Worm (Caenorhabditis elegans) whole organism, L4 larva: ENCODE data around the gene F20B6.9.

ENCODE experiments used
- D1046.2 ChIP-seq: fragments of 200-800 bp; sonication (Bioruptor generic); IDR thresholded peaks from 2 replicates; pipeline ENCODE4 v1.3.6; 2022; ENCODE audit warnings: missing genetic modification characterization, missing compliant biosample characterization
- F26F4.8 ChIP-seq: fragments of 200-800 bp; sonication (Bioruptor generic); conservative IDR thresholded peaks from 2 replicates; pipeline ENCODE4 v1.3.6; 2022; ENCODE audit warnings: missing genetic modification characterization, missing compliant biosample characterization
- F37D6.2 ChIP-seq: sonication (generic microtip); optimal IDR thresholded peaks from 2 replicates; lab custom pipeline; 2016; ENCODE audit warnings: mild to moderate bottlenecking, missing genetic modification characterization, missing compliant biosample characterization
- R02D3.7 ChIP-seq: fragments of 150-350 bp; sonication (generic microtip); optimal IDR thresholded peaks from 3 replicates; lab custom pipeline; 2014; ENCODE audit warnings: missing biosample characterization, missing genetic modification characterization
- T20F7.1 ChIP-seq: fragments of 200-800 bp; sonication (Bioruptor generic); optimal IDR thresholded peaks from 2 replicates; lab custom pipeline; 2018; ENCODE audit warnings: mild to moderate bottlenecking, missing genetic modification characterization, missing compliant biosample characterization
- ZK546.5 ChIP-seq, 2 experiments: sonication (generic microtip); optimal IDR thresholded peaks; 2 replicates each; lab custom pipeline; 2017; ENCODE audit warnings: missing biosample characterization in 2 of 2, missing genetic modification characterization in 2 of 2
- aha-1 ChIP-seq: fragments of 150-350 bp; peaks from one replicate; lab custom pipeline; 2014; ENCODE audit warnings: missing biosample characterization, missing genetic modification characterization
- ama-1 ChIP-seq: fragments of 150-350 bp; optimal IDR thresholded peaks from 2 replicates; lab custom pipeline; 2014; ENCODE audit warnings: inconsistent platforms, mixed read lengths
- ceh-28 ChIP-seq: fragments of 150-350 bp; optimal IDR thresholded peaks from 2 replicates; lab custom pipeline; 2014; ENCODE audit warnings: missing biosample characterization, missing genetic modification reagents, missing genetic modification characterization
- ceh-44 ChIP-seq: fragments of 200-800 bp; sonication (Bioruptor generic); IDR thresholded peaks from 2 replicates; pipeline ENCODE4 v1.3.6; 2022; ENCODE audit warnings: missing genetic modification reagents, missing genetic modification characterization, missing compliant biosample characterization
- ceh-62 ChIP-seq: sonication (generic microtip); optimal IDR thresholded peaks from 2 replicates; lab custom pipeline; 2017; ENCODE audit warnings: missing biosample characterization, missing genetic modification characterization
- ceh-82 ChIP-seq: sonication (generic microtip); optimal IDR thresholded peaks from 2 replicates; lab custom pipeline; 2017; ENCODE audit warnings: missing biosample characterization, missing genetic modification characterization
- ces-1 ChIP-seq: fragments of 150-350 bp; sonication (generic microtip); optimal IDR thresholded peaks from 4 replicates; lab custom pipeline; 2014; ENCODE audit warnings: missing biosample characterization, missing genetic modification reagents, missing genetic modification characterization
- cey-2 ChIP-seq: sonication (generic microtip); optimal IDR thresholded peaks from 3 replicates; lab custom pipeline; 2017; ENCODE audit warnings: missing genetic modification characterization, mild to moderate bottlenecking, missing compliant biosample characterization, antibody characterized with exemption, borderline replicate concordance; ENCODE audit not compliant: insufficient read depth
- ctbp-1 ChIP-seq: fragments of 200-800 bp; sonication (Bioruptor generic); IDR thresholded peaks from 2 replicates; pipeline ENCODE4 v1.3.6; 2022; ENCODE audit warnings: missing genetic modification reagents, missing genetic modification characterization, missing compliant biosample characterization
- dmd-9 ChIP-seq: fragments of 200-800 bp; sonication (Bioruptor generic); IDR thresholded peaks from 2 replicates; pipeline ENCODE4 v1.3.6; 2022; ENCODE audit warnings: missing genetic modification reagents, missing genetic modification characterization, missing compliant biosample characterization
- dpl-1 ChIP-seq: fragments of 150-350 bp; optimal IDR thresholded peaks from 2 replicates; lab custom pipeline; 2014; ENCODE audit warnings: missing biosample characterization, missing genetic modification reagents, missing genetic modification characterization
- fkh-10 ChIP-seq: fragments of 150-350 bp; optimal IDR thresholded peaks from 2 replicates; lab custom pipeline; 2014; ENCODE audit warnings: missing biosample characterization, missing genetic modification reagents, missing genetic modification characterization
- gei-8 ChIP-seq: fragments of 200-800 bp; sonication (Bioruptor generic); optimal IDR thresholded peaks from 2 replicates; lab custom pipeline; 2018; ENCODE audit warnings: mild to moderate bottlenecking, missing genetic modification characterization, missing compliant biosample characterization
- madf-9 ChIP-seq: fragments of 200-800 bp; sonication (Bioruptor generic); conservative IDR thresholded peaks from 2 replicates; pipeline ENCODE4 v1.3.6; 2022; ENCODE audit warnings: missing genetic modification reagents, missing genetic modification characterization, missing compliant biosample characterization
- mdl-1 ChIP-seq, 2 experiments: fragments of 150-350 bp in 1 of 2; sonication (generic microtip) in 1 of 2; optimal IDR thresholded peaks; 2 replicates each; lab custom pipeline; 2014 to 2017; ENCODE audit warnings: missing biosample characterization in 2 of 2, missing genetic modification characterization in 2 of 2
- mdt-29 ChIP-seq: fragments of 200-800 bp; sonication (Bioruptor generic); IDR thresholded peaks from 2 replicates; pipeline ENCODE4 v1.3.6; 2022; ENCODE audit warnings: missing genetic modification reagents, missing genetic modification characterization, missing compliant biosample characterization
- mxl-2 ChIP-seq: fragments of 200-800 bp; sonication (Bioruptor generic); conservative IDR thresholded peaks from 2 replicates; pipeline ENCODE4 v1.3.6; 2022; ENCODE audit warnings: missing genetic modification reagents, missing genetic modification characterization, missing compliant biosample characterization
- mxl-3 ChIP-seq: fragments of 200-800 bp; sonication (Bioruptor generic); optimal IDR thresholded peaks from 2 replicates; lab custom pipeline; 2018; ENCODE audit warnings: mild to moderate bottlenecking, missing genetic modification characterization, missing compliant biosample characterization
- nhr-10 ChIP-seq: fragments of 150-350 bp; optimal IDR thresholded peaks from 2 replicates; lab custom pipeline; 2014; ENCODE audit warnings: missing biosample characterization, missing genetic modification characterization
- nhr-102 ChIP-seq: sonication (generic microtip); optimal IDR thresholded peaks from 2 replicates; lab custom pipeline; 2016; ENCODE audit warnings: mild to moderate bottlenecking, missing genetic modification characterization, moderate library complexity, missing compliant biosample characterization
- nhr-111 ChIP-seq: fragments of 200-800 bp; sonication (Bioruptor generic); optimal IDR thresholded peaks from 2 replicates; lab custom pipeline; 2018; ENCODE audit warnings: mild to moderate bottlenecking, missing genetic modification characterization, missing compliant biosample characterization
- nhr-237 ChIP-seq: sonication (generic microtip); optimal IDR thresholded peaks from 2 replicates; lab custom pipeline; 2017; ENCODE audit warnings: missing biosample characterization, missing genetic modification characterization
- nhr-28 ChIP-seq: fragments of 150-350 bp; optimal IDR thresholded peaks from 2 replicates; lab custom pipeline; 2014; ENCODE audit warnings: missing biosample characterization, missing genetic modification characterization
- nhr-42 ChIP-seq: fragments of 200-800 bp; sonication (Bioruptor generic); IDR thresholded peaks from 2 replicates; pipeline ENCODE4 v1.3.6; 2022; ENCODE audit warnings: missing genetic modification characterization, missing compliant biosample characterization
- nhr-48 ChIP-seq: sonication (generic microtip); optimal IDR thresholded peaks from 2 replicates; lab custom pipeline; 2016; ENCODE audit warnings: mild to moderate bottlenecking, missing genetic modification characterization, missing compliant biosample characterization
- nhr-76 ChIP-seq: fragments of 150-350 bp; optimal IDR thresholded peaks from 2 replicates; lab custom pipeline; 2014; ENCODE audit warnings: missing biosample characterization, missing genetic modification characterization
- nhr-77 ChIP-seq: fragments of 150-350 bp; optimal IDR thresholded peaks from 2 replicates; lab custom pipeline; 2014; ENCODE audit warnings: missing biosample characterization, missing genetic modification characterization
- pha-4 ChIP-seq, 2 experiments: fragments of 150-350 bp in 1 of 2; fragments of 200-800 bp in 1 of 2; sonication (Bioruptor generic) in 1 of 2; IDR thresholded peaks in 1 of 2; optimal IDR thresholded peaks in 1 of 2; 2 replicates each; pipeline versions ENCODE4 v1.3.6 to Lab custom; 2014 to 2022; ENCODE audit warnings: missing genetic modification characterization in 2 of 2, missing genetic modification reagents in 2 of 2, missing biosample characterization in 1 of 2, missing compliant biosample characterization in 1 of 2
- set-16 ChIP-seq: fragments of 200-800 bp; sonication (Bioruptor generic); IDR thresholded peaks from 2 replicates; pipeline ENCODE4 v1.3.6; 2022; ENCODE audit warnings: missing genetic modification reagents, missing genetic modification characterization, missing compliant biosample characterization
- snpc-4 ChIP-seq: fragments of 150-350 bp; optimal IDR thresholded peaks from 2 replicates; lab custom pipeline; 2014; ENCODE audit warnings: missing biosample characterization, missing genetic modification characterization
- tag-97 ChIP-seq: fragments of 200-800 bp; sonication (Bioruptor generic); IDR thresholded peaks from 2 replicates; pipeline ENCODE4 v1.3.6; 2022; ENCODE audit warnings: missing genetic modification characterization, missing compliant biosample characterization
- unc-62 ChIP-seq, 3 experiments: fragments of 150-350 bp in 1 of 3; sonication (generic microtip); optimal IDR thresholded peaks in 2 of 3; peaks in 1 of 3; 1 replicate in 1 of 3; 2 replicates in 2 of 3; lab custom pipeline; 2014 to 2017; ENCODE audit warnings: missing biosample characterization in 3 of 3, missing genetic modification characterization in 3 of 3, missing genetic modification reagents in 3 of 3, missing genotype in 1 of 3
- zag-1 ChIP-seq: fragments of 150-350 bp; optimal IDR thresholded peaks from 2 replicates; lab custom pipeline; 2014; ENCODE audit warnings: missing biosample characterization, missing genetic modification characterization
- zfp-2 ChIP-seq: sonication (generic microtip); optimal IDR thresholded peaks from 2 replicates; lab custom pipeline; 2016; ENCODE audit warnings: mild to moderate bottlenecking, missing genetic modification characterization, missing compliant biosample characterization
- zfp-3 ChIP-seq: fragments of 200-800 bp; sonication (Bioruptor generic); conservative IDR thresholded peaks from 2 replicates; pipeline ENCODE4 v1.3.6; 2022; ENCODE audit warnings: missing genetic modification reagents, missing genetic modification characterization, missing compliant biosample characterization
- zip-11 ChIP-seq: fragments of 200-800 bp; sonication (Bioruptor generic); IDR thresholded peaks from 2 replicates; pipeline ENCODE4 v1.3.6; 2022; ENCODE audit warnings: missing genetic modification characterization, missing compliant biosample characterization
- ztf-11 ChIP-seq: fragments of 150-350 bp; optimal IDR thresholded peaks from 2 replicates; lab custom pipeline; 2014; ENCODE audit warnings: missing biosample characterization, missing genetic modification characterization

The F20B6.9 gene

ce11 chrX:4244489-4245123, 37.3 kb upstream of the F20B6.9 start (continued):
- no peak for TF ChIP-seq mxl-3 (GFP tag; lab: Kevin White, UChicago)
- peak; percentile 48 for TF ChIP-seq nhr-77 (tag; lab: Kevin White, UChicago)
- TF ChIP-seq ceh-82 (tag; lab: Kevin White, UChicago), result no peak
- TF ChIP-seq ama-1 (lab: Kevin White, UChicago), result no peak
- TF ChIP-seq T20F7.1 (GFP tag; lab: Kevin White, UChicago), result no peak
- TF ChIP-seq nhr-48 (tag; lab: Kevin White, UChicago), result peak; percentile 43
- peak; percentile 50; the same call in 1 of the 2 replicates for TF ChIP-seq mdt-29 (GFP tag; lab: Robert Waterston, UW)
- TF ChIP-seq mdl-1 (tag; optimal IDR thresholded peaks at IDR 0.05; lab: Kevin White, UChicago), result peak in 1 of 2 experiments; percentile 64

ce11 chrX:4238971-4239370, 31.7 kb upstream of the F20B6.9 start:
- peak; percentile 18 for TF ChIP-seq fkh-10 (GFP tag; lab: Kevin White, UChicago)
- TF ChIP-seq ceh-62 (tag; lab: Kevin White, UChicago), result no peak
- peak; percentile 79 for TF ChIP-seq ces-1 (GFP tag; lab: Kevin White, UChicago)
- TF ChIP-seq ctbp-1 (GFP tag; lab: Robert Waterston, UW), result no peak

ce11 chrX:4235752-4236151, 28.5 kb upstream of the F20B6.9 start, which contains the start of gene rab-37:
rab-37 (minus strand) TSS chrX:4235852.
- peak; percentile 39 for TF ChIP-seq aha-1
- no peak for TF ChIP-seq set-16

ce11 chrX:4222779-4223387, 15.6 kb upstream of the F20B6.9 start:
- TF ChIP-seq F37D6.2 (tag; lab: Kevin White, UChicago), result peak; percentile 67
- TF ChIP-seq cey-2 (tag; lab: Kevin White, UChicago), result no peak
- TF ChIP-seq nhr-10 (tag; lab: Kevin White, UChicago), result no peak
- TF ChIP-seq ztf-11, result no peak
- TF ChIP-seq D1046.2 (GFP tag; lab: Robert Waterston, UW), result no peak
- no peak for TF ChIP-seq ces-1 (GFP tag; lab: Kevin White, UChicago)
- TF ChIP-seq snpc-4, result no peak
- TF ChIP-seq F26F4.8 (GFP tag; lab: Robert Waterston, UW), result no peak
- no peak for TF ChIP-seq tag-97
- no peak for TF ChIP-seq zfp-3 (GFP tag; lab: Robert Waterston, UW)
- TF ChIP-seq ceh-44 (GFP tag; lab: Robert Waterston, UW), result no peak
- peak; percentile 57 for TF ChIP-seq nhr-42
- no peak for TF ChIP-seq ZK546.5 (tag; optimal IDR thresholded peaks at IDR 0.05; lab: Kevin White, UChicago)
- no peak for TF ChIP-seq nhr-111 (GFP tag; lab: Kevin White, UChicago)
- no peak for TF ChIP-seq ceh-28
- TF ChIP-seq dmd-9, result no peak
- TF ChIP-seq R02D3.7, result no peak
- TF ChIP-seq mxl-2 (GFP tag; lab: Robert Waterston, UW), result no peak
- TF ChIP-seq nhr-77 (tag; lab: Kevin White, UChicago), result no peak
- 0 out of 2 replicates have a peak, but pooled peaks have one; percentile 15 for TF ChIP-seq madf-9
- no peak for TF ChIP-seq nhr-237
- TF ChIP-seq aha-1, result peak; percentile 99
- TF ChIP-seq T20F7.1 (GFP tag; lab: Kevin White, UChicago), result peak; percentile 25
- TF ChIP-seq nhr-28 (tag; lab: Kevin White, UChicago), result peak; percentile 77
- no peak for TF ChIP-seq zfp-2 (tag; lab: Kevin White, UChicago)
- no peak for TF ChIP-seq zip-11 (GFP tag; lab: Robert Waterston, UW)
- peak; percentile 88 for TF ChIP-seq nhr-102 (tag; lab: Kevin White, UChicago)
- TF ChIP-seq nhr-76, result no peak
- peak in 1 of 2 experiments; percentile 100 for TF ChIP-seq unc-62 (GFP tag; optimal IDR thresholded peaks at IDR 0.05 in 1 of 2; lab: Kevin White, UChicago)
- no peak for TF ChIP-seq unc-62 (tag; optimal IDR thresholded peaks at IDR 0.05; lab: Kevin White, UChicago)
- TF ChIP-seq dpl-1 (GFP tag; lab: Kevin White, UChicago), result peak; percentile 10
- TF ChIP-seq pha-4 (GFP tag; IDR thresholded peaks at IDR 0.05; lab: Robert Waterston, UW), result peak; percentile 86
- no peak for TF ChIP-seq pha-4 (tag; optimal IDR thresholded peaks at IDR 0.05; lab: Kevin White, UChicago)
- peak; percentile 68 for TF ChIP-seq zag-1 (tag; lab: Kevin White, UChicago)
- TF ChIP-seq gei-8, result no peak
